Fruit fly (Drosophila melanogaster) whole organism, embryonic: Measurements from ENCODE around the gene CG8372.

Experiments used
- Bgb ChIP-seq: fragments of 200-800 bp; sonication (Bioruptor generic); IDR thresholded peaks from 2 replicates; pipeline ENCODE4 v1.3.6; 2022; ENCODE audit warnings: missing biosample characterization, missing genetic modification characterization; ENCODE audit not compliant: partially characterized antibody
- Blimp-1 ChIP-seq: fragments of 200-800 bp; sonication (Bioruptor generic); optimal IDR thresholded peaks from 3 replicates; lab custom pipeline; 2018; ENCODE audit warnings: missing biosample characterization, missing genetic modification characterization, mild to moderate bottlenecking, moderate library complexity, missing genetic modification reagents
- CG11398 ChIP-seq: fragments of 200-800 bp; sonication (Bioruptor generic); optimal IDR thresholded peaks from 2 replicates; lab custom pipeline; 2016; ENCODE audit warnings: missing biosample characterization, missing genetic modification characterization
- CG11456 ChIP-seq: fragments of 200-800 bp; sonication (Bioruptor generic); IDR thresholded peaks from 3 replicates; pipeline ENCODE4 v1.3.6; 2022; ENCODE audit warnings: missing biosample characterization, missing genetic modification characterization
- CG11504 ChIP-seq: fragments of 200-800 bp; sonication (Bioruptor generic); optimal IDR thresholded peaks from 3 replicates; lab custom pipeline; 2019; ENCODE audit warnings: missing biosample characterization, mild to moderate bottlenecking, missing genetic modification characterization, moderate library complexity
- CG12071 ChIP-seq: fragments of 200-800 bp; sonication (Bioruptor generic); optimal IDR thresholded peaks from 3 replicates; lab custom pipeline; 2018; ENCODE audit warnings: missing biosample characterization, mild to moderate bottlenecking, missing genetic modification characterization
- CG14667 ChIP-seq: fragments of 200-800 bp; sonication (Bioruptor generic); IDR thresholded peaks from 2 replicates; pipeline ENCODE4 v1.3.6; 2022; ENCODE audit warnings: missing biosample characterization, missing genetic modification characterization
- CG15073 ChIP-seq: fragments of 200-800 bp; sonication (Bioruptor generic); optimal IDR thresholded peaks from 2 replicates; lab custom pipeline; 2016; ENCODE audit warnings: missing biosample characterization, missing genetic modification characterization
- CG15601 ChIP-seq: fragments of 200-800 bp; sonication (Bioruptor generic); optimal IDR thresholded peaks from 3 replicates; lab custom pipeline; 2019; ENCODE audit warnings: missing biosample characterization, mild to moderate bottlenecking, missing genetic modification characterization, moderate library complexity
- CG18011 ChIP-seq: fragments of 200-800 bp; sonication (Bioruptor generic); optimal IDR thresholded peaks from 2 replicates; lab custom pipeline; 2017; ENCODE audit warnings: missing biosample characterization, missing genetic modification characterization, mild to moderate bottlenecking, moderate library complexity, missing genotype
- CG2678 ChIP-seq: fragments of 200-800 bp; sonication (Bioruptor generic); optimal IDR thresholded peaks from 3 replicates; lab custom pipeline; 2019; ENCODE audit warnings: missing biosample characterization, mild to moderate bottlenecking, missing genetic modification characterization, moderate library complexity
- CG30403 ChIP-seq: fragments of 200-800 bp; sonication (Bioruptor generic); optimal IDR thresholded peaks from 3 replicates; lab custom pipeline; 2016; ENCODE audit warnings: missing biosample characterization, missing genetic modification characterization
- CG31365 ChIP-seq: fragments of 200-800 bp; sonication (Bioruptor generic); optimal IDR thresholded peaks from 2 replicates; lab custom pipeline; 2018; ENCODE audit warnings: missing biosample characterization, mild to moderate bottlenecking, missing genetic modification characterization
- CG33557 ChIP-seq: fragments of 200-800 bp; sonication (Bioruptor generic); optimal IDR thresholded peaks from 2 replicates; lab custom pipeline; 2019; ENCODE audit warnings: missing biosample characterization, mild to moderate bottlenecking, missing genetic modification characterization, moderate library complexity
- CG7786 ChIP-seq: fragments of 200-800 bp; sonication (Bioruptor generic); optimal IDR thresholded peaks from 2 replicates; lab custom pipeline; 2016; ENCODE audit warnings: missing biosample characterization, missing genetic modification characterization
- CG8388 ChIP-seq: fragments of 200-800 bp; sonication (Bioruptor generic); optimal IDR thresholded peaks from 2 replicates; lab custom pipeline; 2019; ENCODE audit warnings: missing biosample characterization, mild to moderate bottlenecking, missing genetic modification characterization, moderate library complexity
- CHES-1-like ChIP-seq: fragments of 200-800 bp; sonication (Bioruptor generic); optimal IDR thresholded peaks from 2 replicates; lab custom pipeline; 2016; ENCODE audit warnings: missing biosample characterization, missing genetic modification characterization
- Doc2 ChIP-seq: fragments of 200-800 bp; sonication (Bioruptor generic); IDR thresholded peaks from 2 replicates; pipeline ENCODE4 v1.3.6; 2022; ENCODE audit warnings: missing biosample characterization, missing genetic modification characterization
- Drgx ChIP-seq: fragments of 200-800 bp; sonication (Bioruptor generic); IDR thresholded peaks from 2 replicates; pipeline ENCODE4 v1.3.6; 2022; ENCODE audit warnings: missing biosample characterization, missing genetic modification characterization
- E2f1 ChIP-seq: fragments of 200-800 bp; sonication (Bioruptor generic); IDR thresholded peaks from 2 replicates; pipeline ENCODE4 v1.3.6; 2022; ENCODE audit warnings: missing biosample characterization, missing genetic modification characterization
- Lpt ChIP-seq: fragments of >200 bp; optimal IDR thresholded peaks from 2 replicates; lab custom pipeline; 2018; ENCODE audit warnings: missing biosample characterization, missing genetic modification characterization
- Nf-YC ChIP-seq: fragments of 200-800 bp; optimal IDR thresholded peaks from 3 replicates; lab custom pipeline; 2019; ENCODE audit warnings: missing biosample characterization, mild to moderate bottlenecking, missing genetic modification characterization, moderate library complexity
- Optix ChIP-seq: fragments of 200-800 bp; sonication (Bioruptor generic); IDR thresholded peaks from 3 replicates; pipeline ENCODE4 v1.3.6; 2022; ENCODE audit warnings: missing biosample characterization, missing genetic modification characterization
- Ptx1 ChIP-seq: fragments of 200-800 bp; sonication (Bioruptor generic); IDR thresholded peaks from 2 replicates; pipeline ENCODE4 v1.3.6; 2022; ENCODE audit warnings: missing biosample characterization, missing genetic modification characterization
- Scr ChIP-seq: fragments of 200-800 bp; sonication (Bioruptor generic); IDR thresholded peaks from 2 replicates; pipeline ENCODE4 v1.3.6; 2022; ENCODE audit warnings: missing biosample characterization, missing genetic modification characterization; ENCODE audit not compliant: partially characterized antibody
- Side ChIP-seq: fragments of 200-800 bp; sonication (Bioruptor generic); optimal IDR thresholded peaks from 2 replicates; lab custom pipeline; 2016; ENCODE audit warnings: missing biosample characterization, missing genetic modification characterization
- Sox102F ChIP-seq: fragments of 200-800 bp; sonication (Bioruptor generic); optimal IDR thresholded peaks from 2 replicates; lab custom pipeline; 2018; ENCODE audit warnings: missing biosample characterization, mild to moderate bottlenecking, missing genetic modification characterization, moderate library complexity
- Xrp1 ChIP-seq: fragments of 200-800 bp; sonication (Bioruptor generic); IDR thresholded peaks from 2 replicates; pipeline ENCODE4 v1.3.6; 2022; ENCODE audit warnings: missing biosample characterization, missing genetic modification characterization
- amos ChIP-seq: fragments of 200-800 bp; sonication (Bioruptor generic); IDR thresholded peaks from 2 replicates; pipeline ENCODE4 v1.3.6; 2022; ENCODE audit warnings: missing biosample characterization, missing genetic modification characterization; ENCODE audit not compliant: partially characterized antibody
- ara ChIP-seq: fragments of 200-800 bp; sonication (Bioruptor generic); IDR thresholded peaks from 2 replicates; pipeline ENCODE4 v1.3.6; 2022; ENCODE audit warnings: missing biosample characterization, missing genetic modification characterization
- ato ChIP-seq: fragments of 200-800 bp; sonication (Bioruptor generic); IDR thresholded peaks from 2 replicates; pipeline ENCODE4 v1.3.6; 2022; ENCODE audit warnings: missing biosample characterization, missing genetic modification characterization; ENCODE audit not compliant: partially characterized antibody
- bigmax ChIP-seq: fragments of 200-800 bp; sonication (Bioruptor generic); optimal IDR thresholded peaks from 2 replicates; lab custom pipeline; 2018; ENCODE audit warnings: missing biosample characterization, mild to moderate bottlenecking, missing genetic modification characterization
- cad ChIP-seq: fragments of >200 bp; optimal IDR thresholded peaks from 2 replicates; lab custom pipeline; 2017; ENCODE audit warnings: missing biosample characterization, missing genetic modification characterization
- crol ChIP-seq: fragments of 200-800 bp; sonication (Bioruptor generic); IDR thresholded peaks from 2 replicates; pipeline ENCODE4 v1.3.6; 2022; ENCODE audit warnings: missing biosample characterization, missing genetic modification characterization
- disco-r ChIP-seq: fragments of 200-800 bp; sonication (Bioruptor generic); optimal IDR thresholded peaks from 2 replicates; lab custom pipeline; 2016; ENCODE audit warnings: missing biosample characterization, missing genetic modification characterization
- dmrt11E ChIP-seq: fragments of 200-800 bp; sonication (Bioruptor generic); optimal IDR thresholded peaks from 3 replicates; lab custom pipeline; 2018; ENCODE audit warnings: missing biosample characterization, mild to moderate bottlenecking, missing genetic modification characterization, moderate library complexity
- dpn ChIP-seq, 2 experiments: fragments of 200-800 bp; sonication (Bioruptor generic); optimal IDR thresholded peaks; 3 replicates each; lab custom pipeline; 2016; ENCODE audit warnings: missing biosample characterization in 2 of 2, missing genetic modification characterization in 2 of 2
- gce ChIP-seq: fragments of 200-800 bp; sonication (Bioruptor generic); IDR thresholded peaks from 3 replicates; pipeline ENCODE4 v1.3.6; 2022; ENCODE audit warnings: missing biosample characterization, missing genetic modification characterization
- gem ChIP-seq: fragments of 200-800 bp; sonication (Bioruptor generic); optimal IDR thresholded peaks from 2 replicates; lab custom pipeline; 2019; ENCODE audit warnings: missing biosample characterization, mild to moderate bottlenecking, missing genetic modification characterization, moderate library complexity
- hth ChIP-seq: fragments of >200 bp; optimal IDR thresholded peaks from 2 replicates; lab custom pipeline; 2017; ENCODE audit warnings: inconsistent platforms
- ind ChIP-seq: fragments of 200-800 bp; sonication (Bioruptor generic); optimal IDR thresholded peaks from 3 replicates; lab custom pipeline; 2016; ENCODE audit warnings: missing biosample characterization, missing genetic modification characterization
- luna ChIP-seq: fragments of 200-800 bp; sonication (Bioruptor generic); optimal IDR thresholded peaks from 2 replicates; lab custom pipeline; 2016; ENCODE audit warnings: missing biosample characterization, missing genetic modification characterization
- phol ChIP-seq: fragments of 200-800 bp; sonication (Bioruptor generic); optimal IDR thresholded peaks from 3 replicates; lab custom pipeline; 2018; ENCODE audit warnings: missing biosample characterization, mild to moderate bottlenecking, missing genetic modification characterization, moderate library complexity
- pita ChIP-seq: fragments of 200-800 bp; sonication (Bioruptor generic); optimal IDR thresholded peaks from 2 replicates; lab custom pipeline; 2017; ENCODE audit warnings: missing biosample characterization, mild to moderate bottlenecking, missing genetic modification characterization
- salm ChIP-seq: fragments of 200-800 bp; sonication (Bioruptor generic); optimal IDR thresholded peaks from 2 replicates; lab custom pipeline; 2018; ENCODE audit warnings: missing biosample characterization, mild to moderate bottlenecking, missing genetic modification characterization
- scrt ChIP-seq: fragments of 200-800 bp; sonication (Bioruptor generic); optimal IDR thresholded peaks from 2 replicates; lab custom pipeline; 2018; ENCODE audit warnings: missing biosample characterization, mild to moderate bottlenecking, missing genetic modification characterization, moderate library complexity
- slbo ChIP-seq: fragments of 200-800 bp; sonication (Bioruptor generic); IDR thresholded peaks from 2 replicates; pipeline ENCODE4 v1.3.6; 2022; ENCODE audit warnings: missing biosample characterization, missing genetic modification characterization
- trh ChIP-seq: fragments of 200-800 bp; sonication (Bioruptor generic); optimal IDR thresholded peaks from 2 replicates; lab custom pipeline; 2016; ENCODE audit warnings: missing biosample characterization, missing genetic modification characterization

Gene CG8372

DNA sequence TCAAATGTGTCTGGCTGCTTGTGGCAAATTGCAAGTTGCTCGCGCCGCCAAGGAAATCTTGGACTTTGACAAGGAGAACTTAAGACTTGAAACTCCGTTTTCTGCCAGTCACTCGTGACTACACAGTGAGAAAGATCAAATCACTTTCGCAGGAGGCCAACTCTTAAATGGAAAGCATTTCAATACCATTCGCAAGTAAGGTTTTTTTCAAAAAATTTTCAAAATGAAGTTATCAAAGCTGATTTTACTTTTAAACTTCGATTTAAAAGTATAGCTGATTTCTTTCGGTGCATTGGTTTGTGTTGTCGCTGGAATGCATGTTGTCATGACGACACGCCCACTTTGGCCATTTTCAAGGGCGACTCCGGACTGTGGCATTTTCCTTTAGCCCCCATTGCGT, 19.7 kb upstream of the CG8372 start (continued):
- TF ChIP-seq CG11504 (peak; percentile 16), ara (GFP tag; lab: Robert Waterston, UW) (no peak), CG18011 (GFP tag; lab: Kevin White, UChicago) (no peak), CG14667 (no peak), Xrp1 (0 out of 2 replicates have a peak, but pooled peaks have one; percentile 33), CG7786 (GFP tag; lab: Kevin White, UChicago) (no peak), CG30403 (peak; percentile 5), Optix (GFP tag; lab: Robert Waterston, UW) (no peak)
- TF ChIP-seq, all 482 proteins: peak for 43

- TF ChIP-seq Blimp-1 (GFP tag; lab: Kevin White, UChicago) = peak; percentile 7
- peak; percentile 15 for TF ChIP-seq gem
- TF ChIP-seq CG11398 (GFP tag; lab: Kevin White, UChicago) = no peak
- no peak for TF ChIP-seq ato (GFP tag; lab: Robert Waterston, UW)
- TF ChIP-seq phol (tag; lab: Kevin White, UChicago) = peak; percentile 4
These were observed 17.6 kb upstream of the CG8372 start for dm6 chr2L:8230255-8230654.

DNA sequence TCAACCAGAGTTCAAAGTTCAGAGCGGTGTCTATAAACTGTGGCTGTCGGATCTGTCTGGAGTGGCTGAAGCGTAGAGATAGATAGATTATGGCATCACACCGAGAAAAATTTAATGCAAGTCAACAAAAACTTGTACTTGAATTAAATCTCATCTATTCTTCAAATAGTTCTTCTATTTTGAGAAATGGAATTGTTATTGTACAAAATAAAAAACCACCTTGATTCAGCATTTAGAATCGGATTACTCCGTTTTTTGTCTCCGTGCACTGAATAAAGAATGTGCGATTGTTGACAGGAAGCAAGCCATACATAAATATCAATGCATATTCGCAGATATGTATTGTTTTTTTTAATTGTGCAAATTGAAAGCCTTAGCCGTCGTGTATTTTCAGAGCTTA, 16.9 kb upstream of the CG8372 start:
- TF ChIP-seq scrt (GFP tag; lab: Kevin White, UChicago) (no peak), Nf-YC (no peak), CG12071 (GFP tag; lab: Kevin White, UChicago) (no peak), hth (lab: Kevin White, UChicago) (no peak), Side (GFP tag; lab: Kevin White, UChicago) (no peak), pita (GFP tag; lab: Kevin White, UChicago) (no peak), CG15073 (GFP tag; lab: Kevin White, UChicago) (no peak), amos (GFP tag; lab: Robert Waterston, UW) (no peak), cad (no peak), CG31365 (tag; lab: Kevin White, UChicago) (no peak), E2f1 (peak; percentile 65), CG8388 (GFP tag; lab: Kevin White, UChicago) (peak; percentile 7), ato (GFP tag; lab: Robert Waterston, UW) (no peak), Scr (no peak), Bgb (GFP tag; lab: Robert Waterston, UW) (no peak), crol (no peak), Optix (GFP tag; lab: Robert Waterston, UW) (no peak), gce (no peak), CHES-1-like (GFP tag; lab: Kevin White, UChicago) (no peak), CG11456 (GFP tag; lab: Robert Waterston, UW) (no peak), Lpt (GFP tag; lab: Kevin White, UChicago) (no peak), disco-r (GFP tag; lab: Kevin White, UChicago) (no peak), luna (GFP tag; lab: Kevin White, UChicago) (no peak), dmrt11E (tag; lab: Kevin White, UChicago) (peak; percentile 47), Drgx (peak; percentile 77), CG11504 (no peak), trh (GFP tag; lab: Kevin White, UChicago) (no peak), dpn (GFP tag; optimal IDR thresholded peaks at IDR 0.05; lab: Kevin White, UChicago) (no peak), ind (no peak), CG15601 (tag; lab: Kevin White, UChicago) (no peak), Sox102F (peak; percentile 33), CG30403 (peak; percentile 11), bigmax (GFP tag; lab: Kevin White, UChicago) (no peak), Doc2 (no peak), CG2678 (tag; lab: Kevin White, UChicago) (no peak), slbo (GFP tag; lab: Robert Waterston, UW) (peak; percentile 68), CG33557 (no peak), salm (no peak), Ptx1 (GFP tag; lab: Robert Waterston, UW) (peak; percentile 64)
